Worm (Caenorhabditis elegans) whole organism, L2 larva: ENCODE results near the gene Y94H6A.5.

Experiments
- elt-1 ChIP-seq: fragments of 150-350 bp; optimal IDR thresholded peaks from 2 replicates; lab custom pipeline; 2014; ENCODE audit warnings: missing biosample characterization, missing genetic modification characterization
- nhr-25 ChIP-seq: fragments of 150-350 bp; sonication (generic microtip); optimal IDR thresholded peaks from 3 replicates; lab custom pipeline; 2014; ENCODE audit warnings: missing biosample characterization, missing genetic modification characterization
- snpc-4 ChIP-seq: fragments of 150-350 bp; optimal IDR thresholded peaks from 2 replicates; lab custom pipeline; 2014; ENCODE audit warnings: missing biosample characterization, missing genetic modification characterization
- ztf-4 ChIP-seq: fragments of 150-350 bp; optimal IDR thresholded peaks from 2 replicates; lab custom pipeline; 2014; ENCODE audit warnings: missing biosample characterization, missing genetic modification characterization

- TF ChIP-seq nhr-25 (no peak), elt-1 (tag; lab: Kevin White, UChicago) (no peak), snpc-4 (tag; lab: Kevin White, UChicago) (no peak), ztf-4 (tag; lab: Kevin White, UChicago) (no peak)
These were observed 9.2 kb upstream of the Y94H6A.5 start, which contains the start of gene Y94H6A.12 for ce11 chrIV:2712935-2713334.
